Worm (Caenorhabditis elegans): ENCODE results near the gene F19B2.7.

The F19B2.7 gene

ce11 chrV:20151432-20151831 is at the start of gene F19B2.7:
TSS of gene F19B2.7 (plus strand) at chrV:20151732.
- TF ChIP-seq F57A8.1 (GFP tag; optimal IDR thresholded peaks at IDR 0.05), result no peak

ce11 chrV:20104417-20104816 is 47.1 kb upstream of the F19B2.7 start:
- TF ChIP-seq snpc-1.1 (tag; optimal IDR thresholded peaks at IDR 0.05; ENCODE audit: insufficient read depth) (no peak), attf-5 (GFP tag; optimal IDR thresholded peaks at IDR 0.05) (no peak), atf-7 (tag; optimal IDR thresholded peaks at IDR 0.05) (no peak), cebp-2 (GFP tag; IDR thresholded peaks at IDR 0.05) (no peak), Y53F4B.3 (GFP tag; IDR thresholded peaks at IDR 0.05) (no peak), ztf-22 (GFP tag; optimal IDR thresholded peaks at IDR 0.05) (no peak), lin-54 (GFP tag; optimal IDR thresholded peaks at IDR 0.05) (no peak), unc-130 (GFP tag; optimal IDR thresholded peaks at IDR 0.05) (no peak), egl-44 (GFP tag; IDR thresholded peaks at IDR 0.05) (no peak), ztf-18 (tag; optimal IDR thresholded peaks at IDR 0.05) (no peak), tlf-1 (GFP tag; optimal IDR thresholded peaks at IDR 0.05) (no peak), B0019.2 (GFP tag; conservative IDR thresholded peaks at IDR 0.05) (no peak), cebp-1 (GFP tag; IDR thresholded peaks at IDR 0.05) (no peak), cebp-1 (tag; optimal IDR thresholded peaks at IDR 0.05) (no peak), B0261.1 (tag; optimal IDR thresholded peaks at IDR 0.05) (no peak)

- TF ChIP-seq repo-1 (tag; optimal IDR thresholded peaks at IDR 0.05) (no peak), dox-1 (GFP tag; IDR thresholded peaks at IDR 0.05) (no peak), F33H1.4 (GFP tag; IDR thresholded peaks at IDR 0.05) (no peak), ztf-22 (GFP tag; optimal IDR thresholded peaks at IDR 0.05) (no peak), egrh-3 (GFP tag; IDR thresholded peaks at IDR 0.05) (no peak), pbrm-1 (GFP tag; IDR thresholded peaks at IDR 0.05) (no peak), lag-1 (GFP tag; IDR thresholded peaks at IDR 0.05) (no peak), madf-3 (GFP tag; IDR thresholded peaks at IDR 0.05) (no peak), unc-62 (GFP tag; optimal IDR thresholded peaks at IDR 0.05) (no peak), ztf-25 (GFP tag; IDR thresholded peaks at IDR 0.05) (no peak), F10E7.11 (tag; optimal IDR thresholded peaks at IDR 0.05) (no peak)
These were observed 46.2 kb upstream of the F19B2.7 start for ce11 chrV:20105210-20105793.

- TF ChIP-seq nhr-80 (tag; optimal IDR thresholded peaks at IDR 0.05) (no peak), fkh-3 (tag; optimal IDR thresholded peaks at IDR 0.05) (no peak), tbp1 (GFP tag; optimal IDR thresholded peaks at IDR 0.05) (peak; percentile 71), hsf-1 (GFP tag; IDR thresholded peaks at IDR 0.05) (no peak), ets-4 (GFP tag; optimal IDR thresholded peaks at IDR 0.05) (no peak), rpc-1 (optimal IDR thresholded peaks at IDR 0.05) (peak; percentile 17), rpc-1 (tag; optimal IDR thresholded peaks at IDR 0.05) (peak; percentile 62)
These were observed 31.8 kb upstream of the F19B2.7 start for ce11 chrV:20119770-20120169.

ce11 chrV:20120623-20121165 is 30.8 kb upstream of the F19B2.7 start, which contains the start of gene ncx-1:
TSS of gene ncx-1 (minus strand) at chrV:20120673.
- TF ChIP-seq zfh-2 (GFP tag; conservative IDR thresholded peaks at IDR 0.05) (peak; percentile 69), F37B4.10 (GFP tag; IDR thresholded peaks at IDR 0.05) (no peak)

Data from whole organism, young adult.